Worm (Caenorhabditis elegans): Measurements from ENCODE around the gene vha-19.
"Not testable (repeated sequence)": the region's sequence is repeated elsewhere in the genome, so short reads cannot be mapped to it uniquely, and the experiment has no call there.

Gene vha-19

ce11 chrIV:3331758-3332157 lies 37.2 kb upstream of the vha-19 start, which contains the start of gene F42A6.5:
Gene F42A6.5, minus strand, starts transcription at chrIV:3331858.
- TF ChIP-seq snpc-4 (tag; optimal IDR thresholded peaks at IDR 0.05); lin-39 (tag; optimal IDR thresholded peaks at IDR 0.05); arid-1 (GFP tag; conservative IDR thresholded peaks at IDR 0.05): not testable (repeated sequence)

- TF ChIP-seq aha-1 (tag) = peak; percentile 80
- TF ChIP-seq mep-1 (tag; optimal IDR thresholded peaks at IDR 0.05) = peak; percentile 40
- TF ChIP-seq mxl-3 (GFP tag; optimal IDR thresholded peaks at IDR 0.05) = no peak
- TF ChIP-seq egl-27 (tag; optimal IDR thresholded peaks at IDR 0.05) = no peak
- no peak for TF ChIP-seq unc-62 (GFP tag; optimal IDR thresholded peaks at IDR 0.05 in 1 of 2)
- no peak for TF ChIP-seq unc-62 (tag; optimal IDR thresholded peaks at IDR 0.05)
- no peak for TF ChIP-seq hlh-30 (tag; optimal IDR thresholded peaks at IDR 0.05; ENCODE audit: insufficient read depth)
- TF ChIP-seq duxl-1 (tag; optimal IDR thresholded peaks at IDR 0.05; ENCODE audit: poor library complexity) = peak; percentile 33
- TF ChIP-seq daf-12 (tag; optimal IDR thresholded peaks at IDR 0.05) = no peak
- no peak for TF ChIP-seq dmd-8 (GFP tag; IDR thresholded peaks at IDR 0.05)
- TF ChIP-seq rbr-2 (tag; optimal IDR thresholded peaks at IDR 0.05) = peak; percentile 33
- peak; percentile 83 for TF ChIP-seq ama-1 (optimal IDR thresholded peaks at IDR 0.05)
- no peak for TF ChIP-seq nhr-41 (GFP tag; IDR thresholded peaks at IDR 0.05)
- TF ChIP-seq ceh-28 (tag; optimal IDR thresholded peaks at IDR 0.05) = no peak
- TF ChIP-seq nhr-76 (tag; optimal IDR thresholded peaks at IDR 0.05) = no peak
- peak; percentile 61; the same call in 1 of the 2 replicates for TF ChIP-seq vab-7 (GFP tag; IDR thresholded peaks at IDR 0.05)
- peak; percentile 57; the same call in 1 of the 2 replicates for TF ChIP-seq ceh-20 (GFP tag; IDR thresholded peaks at IDR 0.05)
- no peak for TF ChIP-seq D1046.2 (GFP tag; IDR thresholded peaks at IDR 0.05)
- TF ChIP-seq jun-1 (tag; optimal IDR thresholded peaks at IDR 0.05) = no peak
- 0 out of 4 replicates have a peak, but pooled peaks have one; percentile 25 to 51 for TF ChIP-seq madf-5 (GFP tag; IDR thresholded peaks at IDR 0.05)
- TF ChIP-seq lin-38 (GFP tag; IDR thresholded peaks at IDR 0.05) = peak; percentile 84
- TF ChIP-seq F10B5.3 (tag; optimal IDR thresholded peaks at IDR 0.05) = no peak
- TF ChIP-seq lim-7 (GFP tag; IDR thresholded peaks at IDR 0.05) = no peak
- no peak for TF ChIP-seq ztf-11 (tag; optimal IDR thresholded peaks at IDR 0.05)
- TF ChIP-seq F37D6.2 (tag; optimal IDR thresholded peaks at IDR 0.05) = no peak
- TF ChIP-seq pha-4 (GFP tag; IDR thresholded peaks at IDR 0.05) = peak; percentile 87
- no peak for TF ChIP-seq pha-4 (tag; optimal IDR thresholded peaks at IDR 0.05)
- no peak for TF ChIP-seq tag-97 (GFP tag; IDR thresholded peaks at IDR 0.05)
- TF ChIP-seq T20F7.1 (GFP tag; optimal IDR thresholded peaks at IDR 0.05) = no peak
- peak; percentile 60 for TF ChIP-seq Y105C5A.15 (GFP tag; IDR thresholded peaks at IDR 0.05)
- 0 out of 2 replicates have a peak, but pooled peaks have one; percentile 42 for TF ChIP-seq php-3 (GFP tag; IDR thresholded peaks at IDR 0.05)
- no peak for TF ChIP-seq nhr-237 (tag; optimal IDR thresholded peaks at IDR 0.05)
- no peak for TF ChIP-seq ceh-44 (GFP tag; IDR thresholded peaks at IDR 0.05)
- TF ChIP-seq Y75B8A.6 (GFP tag; IDR thresholded peaks at IDR 0.05) = 0 out of 2 replicates have a peak, but pooled peaks have one; percentile 67
- 0 out of 2 replicates have a peak, but pooled peaks have one; percentile 33 for TF ChIP-seq F26F4.8 (GFP tag; conservative IDR thresholded peaks at IDR 0.05)
- TF ChIP-seq lsy-2 (tag; optimal IDR thresholded peaks at IDR 0.05) = peak in 1 of 2 experiments; percentile 53
- TF ChIP-seq fkh-10 (GFP tag; optimal IDR thresholded peaks at IDR 0.05) = no peak
- TF ChIP-seq mes-2 (tag; optimal IDR thresholded peaks at IDR 0.05; ENCODE audit: poor library complexity, severe bottlenecking) = peak; percentile 48
- TF ChIP-seq fos-1 (tag; optimal IDR thresholded peaks at IDR 0.05) = no peak
- no peak for TF ChIP-seq lin-29 (GFP tag; IDR thresholded peaks at IDR 0.05)
- no peak for TF ChIP-seq zfp-2 (tag; optimal IDR thresholded peaks at IDR 0.05)
- TF ChIP-seq R02D3.7 (tag; optimal IDR thresholded peaks at IDR 0.05) = no peak
- TF ChIP-seq tra-1 (GFP tag; IDR thresholded peaks at IDR 0.05) = 0 out of 2 replicates have a peak, but pooled peaks have one; percentile 22
- TF ChIP-seq saeg-2 (GFP tag; IDR thresholded peaks at IDR 0.05) = peak; percentile 63; the same call in 1 of the 2 replicates
- TF ChIP-seq hlh-11 (tag; optimal IDR thresholded peaks at IDR 0.05) = peak; percentile 43
- no peak for TF ChIP-seq nhr-48 (tag; optimal IDR thresholded peaks at IDR 0.05)
- peak in 1 of 2 experiments; percentile 17 for TF ChIP-seq hif-1 (tag; optimal IDR thresholded peaks at IDR 0.05)
Observed at ce11 chrIV:3336585-3336984, 32.4 kb upstream of the vha-19 start, which contains the start of gene F42A6.6. Gene F42A6.6, minus strand, starts transcription at chrIV:3336873.

Data from whole organism, L4 larva.